Fruit fly (Drosophila melanogaster) whole organism: ENCODE data around the gene CG17982.

Experiments used
- CG8478 ChIP-seq: fragments of >200 bp; optimal IDR thresholded peaks from 2 replicates; lab custom pipeline; 2018; ENCODE audit warnings: inconsistent platforms
- Dll ChIP-seq: fragments of >200 bp; optimal IDR thresholded peaks from 2 replicates; lab custom pipeline; 2017
- EcR ChIP-seq, 2 experiments: fragments of >200 bp; optimal IDR thresholded peaks; 2 replicates each; lab custom pipeline; 2017; ENCODE audit warnings: missing biosample characterization in 2 of 2, missing genetic modification characterization in 2 of 2, missing genetic modification reagents in 2 of 2
- pan ChIP-seq: fragments of >200 bp; optimal IDR thresholded peaks from 2 replicates; lab custom pipeline; 2017
- psq ChIP-seq: fragments of >200 bp; optimal IDR thresholded peaks from 2 replicates; lab custom pipeline; 2017
- usp ChIP-seq: fragments of >200 bp; optimal IDR thresholded peaks from 2 replicates; lab custom pipeline; 2017; ENCODE audit warnings: missing biosample characterization, missing genetic modification characterization, mixed read lengths

The CG17982 gene

DNA sequence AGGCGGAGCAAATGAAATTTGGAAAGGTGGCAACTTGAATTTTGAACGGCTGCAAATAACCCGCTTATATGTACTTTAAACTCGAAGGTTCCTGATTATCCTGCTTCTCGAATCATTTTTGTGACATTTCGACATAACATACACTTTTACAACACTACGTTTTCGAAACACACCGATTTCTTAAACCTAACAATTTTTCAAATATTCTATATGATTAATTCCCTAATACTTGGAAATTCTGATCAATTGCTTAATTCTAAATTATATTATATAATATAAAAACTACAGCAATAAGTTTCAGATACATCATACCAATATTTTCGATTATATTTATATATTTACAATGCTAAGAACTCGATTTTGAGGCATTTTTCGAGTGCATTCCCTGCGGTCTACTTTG is 19.1 kb upstream of the CG17982 start, which contains the start of gene CG10761:
CG10761 (minus strand) TSS at position 101 of the 400 bp plus-strand sequence.
- TF ChIP-seq pan (lab: Kevin White, UChicago), result no peak

DNA sequence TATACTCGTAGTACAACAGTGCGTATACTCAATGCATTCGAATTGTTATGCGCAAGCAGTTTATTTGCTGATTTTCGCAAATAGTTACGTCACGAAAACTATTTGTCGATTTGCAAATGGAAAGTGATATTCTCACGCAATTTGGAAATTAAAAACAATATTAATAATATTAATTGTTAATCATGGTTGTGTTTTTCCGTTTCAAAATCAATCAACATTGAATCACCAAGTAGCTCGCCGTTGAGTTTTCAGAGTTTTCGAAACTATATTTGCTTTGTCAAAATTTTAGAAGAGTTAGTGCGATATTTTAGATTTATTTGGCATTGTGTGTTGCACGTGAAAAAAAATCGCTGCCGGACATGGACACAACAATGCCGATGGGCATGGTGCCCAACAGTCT is 16.1 kb upstream of the CG17982 start, which contains the start of gene CG15337:
CG15337 (plus strand) TSS at position 301 of the 400 bp plus-strand sequence.
- TF ChIP-seq usp (GFP tag; lab: Kevin White, UChicago) (no peak), psq (lab: Kevin White, UChicago) (no peak), EcR (GFP tag; optimal IDR thresholded peaks at IDR 0.05; lab: Kevin White, UChicago) (no peak), Dll (lab: Kevin White, UChicago) (no peak), pan (lab: Kevin White, UChicago) (no peak), CG8478 (lab: Kevin White, UChicago) (no peak)

DNA sequence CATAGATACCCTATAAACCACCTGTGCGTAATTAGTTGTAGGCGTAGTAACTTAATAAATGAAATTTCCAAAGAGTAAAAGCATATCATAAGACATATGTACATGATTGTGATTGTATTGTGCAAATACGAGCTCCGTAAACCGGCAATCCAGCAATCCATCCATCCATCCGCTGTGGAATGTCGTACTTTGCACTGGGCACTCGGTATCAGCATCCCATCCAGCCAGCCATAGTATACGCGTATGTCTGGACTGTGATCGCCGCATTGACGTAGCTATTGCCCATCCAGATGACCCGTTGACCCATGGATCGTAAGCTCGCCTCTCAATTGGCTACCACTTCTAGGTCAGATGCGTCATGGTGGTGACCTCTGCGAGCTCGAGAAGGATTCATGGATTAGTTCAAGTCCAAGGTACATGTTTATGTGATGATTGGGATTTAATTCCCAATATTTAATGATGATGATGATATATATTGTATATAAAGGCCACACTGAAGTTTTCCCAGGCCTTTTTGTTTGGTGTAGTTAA is 15.4 kb upstream of the CG17982 start:
- TF ChIP-seq psq (lab: Kevin White, UChicago), result no peak
- no peak for TF ChIP-seq Dll (lab: Kevin White, UChicago)
- TF ChIP-seq usp (GFP tag; lab: Kevin White, UChicago), result no peak
- TF ChIP-seq CG8478 (lab: Kevin White, UChicago), result no peak
- no peak for TF ChIP-seq EcR (GFP tag; optimal IDR thresholded peaks at IDR 0.05; lab: Kevin White, UChicago)
- TF ChIP-seq pan (lab: Kevin White, UChicago), result no peak

DNA sequence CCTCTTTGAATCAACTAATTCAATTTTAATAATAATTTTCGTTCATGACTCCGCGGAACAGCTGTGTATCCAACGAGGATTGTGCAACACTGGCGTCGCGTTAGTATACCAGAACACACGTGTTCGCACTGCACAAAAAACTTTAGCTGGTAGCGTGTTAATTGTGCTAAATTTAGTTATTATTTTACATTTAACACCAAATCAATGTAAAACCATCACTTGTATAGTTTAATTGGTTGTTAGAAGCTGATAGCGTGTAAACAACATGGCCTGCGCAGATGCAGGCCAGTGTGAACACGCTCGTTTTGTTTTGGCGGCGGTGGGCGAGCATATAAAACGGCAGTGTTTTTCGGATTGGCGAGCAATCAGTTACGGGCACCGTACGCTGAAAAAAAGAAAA is 13.7 kb upstream of the CG17982 start, which contains the start of the genes Traf6 and GIIIspla2:
Traf6 (minus strand) TSS at position 93 of the 400 bp plus-strand sequence.
GIIIspla2 (plus strand) TSS at position 335 of the 400 bp plus-strand sequence.
- TF ChIP-seq CG8478 (lab: Kevin White, UChicago) (no peak), pan (lab: Kevin White, UChicago) (no peak), Dll (lab: Kevin White, UChicago) (no peak), psq (lab: Kevin White, UChicago) (no peak), usp (GFP tag; lab: Kevin White, UChicago) (no peak), EcR (GFP tag; optimal IDR thresholded peaks at IDR 0.05; lab: Kevin White, UChicago) (no peak)

DNA sequence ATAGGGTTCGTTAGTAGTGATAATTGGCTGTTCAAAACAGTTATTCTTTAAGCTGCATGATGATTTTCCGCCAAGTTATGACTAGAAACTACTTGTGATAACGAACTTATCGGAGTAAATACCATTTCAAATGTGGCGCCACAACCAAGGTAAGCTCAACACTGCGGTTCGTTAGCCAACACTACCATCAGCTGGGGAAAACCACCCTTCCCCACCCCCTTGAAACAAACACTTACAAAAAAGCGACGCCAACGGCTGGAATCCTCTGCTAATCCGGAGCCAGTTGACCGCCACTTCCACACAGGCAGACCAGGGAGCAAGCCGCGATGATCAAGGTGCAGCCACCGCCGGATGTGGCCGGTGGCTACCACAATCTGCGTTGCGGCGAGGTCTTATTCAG is 9.1 kb upstream of the CG17982 start, which contains the start of gene CG18262:
CG18262 (plus strand) TSS at position 231 of the 400 bp plus-strand sequence.
- TF ChIP-seq CG8478 (lab: Kevin White, UChicago), result no peak
- TF ChIP-seq EcR (GFP tag; optimal IDR thresholded peaks at IDR 0.05; lab: Kevin White, UChicago), result no peak
- TF ChIP-seq pan (lab: Kevin White, UChicago), result no peak
- TF ChIP-seq usp (GFP tag; lab: Kevin White, UChicago), result no peak
- TF ChIP-seq psq (lab: Kevin White, UChicago), result no peak
- no peak for TF ChIP-seq Dll (lab: Kevin White, UChicago)

DNA sequence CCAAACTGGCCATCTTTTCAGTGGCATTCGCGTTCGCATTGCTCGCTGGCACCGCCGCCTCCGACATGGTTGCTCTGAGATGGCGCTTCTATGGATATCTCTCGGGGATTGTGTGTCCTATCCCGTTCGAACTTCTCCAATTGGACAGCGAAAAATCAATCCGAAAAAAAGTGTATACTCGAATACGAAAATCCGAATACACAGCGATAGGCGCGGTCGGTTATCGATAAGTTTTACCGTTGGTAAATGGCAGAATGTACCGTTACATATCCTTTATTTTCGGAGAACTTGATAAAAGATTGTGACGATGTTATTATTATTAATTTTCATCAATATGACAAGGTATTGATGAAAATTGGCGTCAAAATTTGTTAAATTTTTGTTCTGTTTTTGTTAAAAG is 8.4 kb upstream of the CG17982 start, which contains the start of gene Gbeta5:
Gbeta5 (minus strand) TSS at position 199 of the 400 bp plus-strand sequence.
- TF ChIP-seq usp (GFP tag; lab: Kevin White, UChicago) (no peak), psq (lab: Kevin White, UChicago) (no peak), CG8478 (lab: Kevin White, UChicago) (no peak), pan (lab: Kevin White, UChicago) (no peak), Dll (lab: Kevin White, UChicago) (no peak), EcR (GFP tag; optimal IDR thresholded peaks at IDR 0.05; lab: Kevin White, UChicago) (no peak)

DNA sequence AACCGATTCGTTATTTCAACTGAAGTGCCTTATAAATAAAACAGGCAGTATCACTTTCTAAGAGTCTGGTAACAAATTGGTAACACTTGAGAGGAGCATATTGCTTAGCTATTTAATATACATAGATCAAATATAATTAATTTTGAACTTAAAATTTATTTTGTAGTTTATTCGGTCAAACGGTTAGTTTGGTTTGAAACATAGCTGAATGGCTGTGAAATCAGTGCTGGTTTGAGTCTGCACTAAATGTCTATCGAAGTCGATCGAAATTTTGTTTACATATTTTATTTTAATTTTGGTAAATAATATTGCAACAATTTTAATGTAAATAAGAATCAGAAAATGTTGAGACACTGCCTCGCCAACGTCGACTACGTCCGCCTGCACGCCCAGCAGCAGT is 4.9 kb upstream of the CG17982 start, which contains the start of gene CG10959:
CG10959 (plus strand) TSS at position 228 of the 400 bp plus-strand sequence.
- TF ChIP-seq Dll (lab: Kevin White, UChicago), result no peak
- TF ChIP-seq pan (lab: Kevin White, UChicago), result no peak
- TF ChIP-seq psq (lab: Kevin White, UChicago), result no peak
- no peak for TF ChIP-seq usp (GFP tag; lab: Kevin White, UChicago)
- TF ChIP-seq EcR (GFP tag; optimal IDR thresholded peaks at IDR 0.05; lab: Kevin White, UChicago), result no peak
- no peak for TF ChIP-seq CG8478 (lab: Kevin White, UChicago)

DNA sequence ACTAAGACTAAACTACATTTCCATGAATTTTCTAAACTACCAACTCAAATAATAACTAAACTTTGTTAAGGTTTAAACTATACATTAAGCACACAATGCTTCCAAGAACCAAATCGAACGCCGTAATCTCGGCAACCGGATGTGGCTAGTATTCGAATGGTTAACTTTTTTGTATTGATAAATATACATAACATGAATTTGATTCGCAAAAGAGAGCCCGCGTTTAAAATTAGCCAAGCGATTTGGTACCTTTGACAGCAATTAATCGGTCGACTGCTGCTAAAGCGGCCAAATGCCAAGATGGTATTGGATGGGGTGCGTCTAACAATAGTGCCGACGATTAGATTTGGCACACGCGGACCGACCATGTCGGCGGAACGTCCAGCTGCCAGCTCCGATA is 4.0 kb upstream of the CG17982 start, which contains the start of gene CG15336:
CG15336 (plus strand) TSS at position 301 of the 400 bp plus-strand sequence.
- no peak for TF ChIP-seq psq (lab: Kevin White, UChicago)
- TF ChIP-seq Dll (lab: Kevin White, UChicago), result no peak
- no peak for TF ChIP-seq pan (lab: Kevin White, UChicago)
- TF ChIP-seq usp (GFP tag; lab: Kevin White, UChicago), result no peak
- TF ChIP-seq CG8478 (lab: Kevin White, UChicago), result no peak
- no peak for TF ChIP-seq EcR (GFP tag; optimal IDR thresholded peaks at IDR 0.05; lab: Kevin White, UChicago)

DNA sequence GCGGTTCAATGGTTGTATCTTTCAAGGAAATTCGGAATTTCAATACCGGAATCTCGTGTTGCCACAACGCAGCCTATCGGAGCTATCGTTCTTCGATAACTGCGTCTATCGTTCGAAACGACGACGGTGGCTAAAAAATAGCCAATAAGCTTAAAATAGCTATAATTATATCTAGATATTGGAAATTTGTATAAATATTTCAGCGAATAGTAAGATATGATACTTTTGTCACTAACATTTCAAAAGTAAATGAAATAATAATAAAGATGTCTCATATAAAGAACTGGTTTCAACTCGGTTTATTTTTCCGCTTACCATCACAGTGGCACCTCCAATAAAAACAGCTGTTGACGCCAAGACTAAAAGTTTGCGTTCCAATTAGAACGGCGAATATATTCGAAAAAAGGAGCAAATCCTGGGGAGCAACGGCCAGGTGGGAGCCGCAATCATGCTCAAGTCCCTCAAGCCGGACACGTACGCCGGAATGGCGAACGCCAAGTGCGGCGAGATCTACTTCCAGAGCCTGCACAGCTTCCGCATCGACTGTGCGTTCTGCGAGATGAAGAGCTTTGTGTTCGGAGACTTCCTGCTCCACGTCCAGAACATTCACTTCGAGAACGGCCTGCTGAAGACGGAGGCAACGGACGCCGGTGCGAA is 2.0 kb upstream of the CG17982 start, which contains the start of the genes alpha-PheRS and CG2129:
alpha-PheRS (minus strand) TSS at position 102 of the 657 bp plus-strand sequence.
CG2129 (plus strand) TSS at position 339 of the 657 bp plus-strand sequence.
- TF ChIP-seq pan (lab: Kevin White, UChicago) (no peak), CG8478 (lab: Kevin White, UChicago) (no peak), usp (GFP tag; lab: Kevin White, UChicago) (no peak), EcR (GFP tag; optimal IDR thresholded peaks at IDR 0.05; lab: Kevin White, UChicago) (no peak), Dll (lab: Kevin White, UChicago) (no peak), psq (lab: Kevin White, UChicago) (no peak)

DNA sequence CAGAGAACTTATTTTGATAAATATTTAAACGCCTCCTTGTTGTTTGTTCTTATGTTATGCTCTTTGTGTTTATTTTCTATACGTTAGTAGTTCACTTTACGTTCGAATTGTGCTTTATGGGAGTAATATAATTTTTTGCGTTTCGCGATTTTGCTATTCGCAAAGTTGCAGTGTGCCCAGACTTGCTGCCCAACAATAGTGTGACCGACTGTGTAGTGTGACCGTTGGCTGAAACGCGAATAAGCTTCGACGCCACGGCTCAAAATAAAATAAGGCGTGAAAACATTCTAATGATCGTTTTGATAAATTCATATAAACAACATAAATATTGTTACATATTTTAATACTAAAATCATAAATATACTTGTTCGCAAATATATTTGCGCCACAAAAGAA is 1.6 kb downstream of the CG17982 start, which contains the start of gene Smox:
Smox (minus strand) TSS at position 213 of the 396 bp plus-strand sequence.
- TF ChIP-seq usp (GFP tag; lab: Kevin White, UChicago), result no peak
- no peak for TF ChIP-seq pan (lab: Kevin White, UChicago)
